Worm (Caenorhabditis elegans) whole organism, mixed stage, embryonic: ENCODE data around the gene ref-1.

Source experiments
- bed-3 ChIP-seq: fragments of 200-800 bp; sonication (Bioruptor generic); optimal IDR thresholded peaks from 3 replicates; lab custom pipeline; 2018; ENCODE audit warnings: mild to moderate bottlenecking, missing genetic modification characterization, moderate library complexity, missing compliant biosample characterization
- blmp-1 ChIP-seq: fragments of 150-350 bp; optimal IDR thresholded peaks from 2 replicates; lab custom pipeline; 2014; ENCODE audit warnings: missing biosample characterization, missing genetic modification characterization
- ceh-39 ChIP-seq: fragments of 150-350 bp; optimal IDR thresholded peaks from 2 replicates; lab custom pipeline; 2014; ENCODE audit warnings: missing biosample characterization, missing genetic modification characterization
- ceh-83 ChIP-seq: fragments of 200-800 bp; sonication (Bioruptor generic); optimal IDR thresholded peaks from 2 replicates; lab custom pipeline; 2018; ENCODE audit warnings: mild to moderate bottlenecking, missing genetic modification characterization, missing compliant biosample characterization
- ces-1 ChIP-seq: fragments of 150-350 bp; optimal IDR thresholded peaks from 2 replicates; lab custom pipeline; 2014; ENCODE audit warnings: missing biosample characterization, missing genetic modification reagents, missing genetic modification characterization
- cnd-1 ChIP-seq: fragments of 200-800 bp; sonication (Bioruptor generic); optimal IDR thresholded peaks from 2 replicates; lab custom pipeline; 2018; ENCODE audit warnings: mild to moderate bottlenecking, missing genetic modification characterization, missing compliant biosample characterization
- drap-1 ChIP-seq: fragments of 200-800 bp; sonication (Bioruptor generic); optimal IDR thresholded peaks from 3 replicates; lab custom pipeline; 2018; ENCODE audit warnings: mild to moderate bottlenecking, missing genetic modification characterization, missing compliant biosample characterization
- elt-1 ChIP-seq: sonication (generic microtip); optimal IDR thresholded peaks from 2 replicates; lab custom pipeline; 2017; ENCODE audit warnings: missing genetic modification characterization, mild to moderate bottlenecking, missing compliant biosample characterization, antibody characterized with exemption, moderate library complexity, borderline replicate concordance; ENCODE audit not compliant: insufficient read depth
- elt-3 ChIP-seq: fragments of 150-350 bp; optimal IDR thresholded peaks from 2 replicates; lab custom pipeline; 2014; ENCODE audit warnings: missing biosample characterization, missing genetic modification characterization
- flh-1 ChIP-seq: fragments of 200-800 bp; sonication (Bioruptor generic); optimal IDR thresholded peaks from 2 replicates; lab custom pipeline; 2018; ENCODE audit warnings: mild to moderate bottlenecking, missing genetic modification characterization, moderate library complexity, missing compliant biosample characterization
- ham-2 ChIP-seq: fragments of 200-800 bp; sonication (Bioruptor generic); optimal IDR thresholded peaks from 2 replicates; lab custom pipeline; 2018; ENCODE audit warnings: mild to moderate bottlenecking, missing genetic modification characterization, missing compliant biosample characterization
- hlh-1 ChIP-seq: fragments of 150-350 bp; optimal IDR thresholded peaks from 2 replicates; lab custom pipeline; 2014; ENCODE audit warnings: missing biosample characterization, missing genetic modification reagents, missing genetic modification characterization
- lin-32 ChIP-seq: fragments of 200-800 bp; sonication (Bioruptor generic); optimal IDR thresholded peaks from 2 replicates; lab custom pipeline; 2018; ENCODE audit warnings: mild to moderate bottlenecking, missing genetic modification characterization, missing compliant biosample characterization
- mab-5 ChIP-seq: fragments of 150-350 bp; optimal IDR thresholded peaks from 2 replicates; lab custom pipeline; 2014; ENCODE audit warnings: missing biosample characterization, missing genetic modification characterization
- mls-2 ChIP-seq: sonication (generic microtip); optimal IDR thresholded peaks from 2 replicates; lab custom pipeline; 2016; ENCODE audit warnings: mild to moderate bottlenecking, missing genetic modification characterization, moderate library complexity, missing compliant biosample characterization
- nhr-12 ChIP-seq: fragments of 150-350 bp; optimal IDR thresholded peaks from 2 replicates; lab custom pipeline; 2014; ENCODE audit warnings: missing biosample characterization, missing genetic modification characterization
- nhr-76 ChIP-seq: sonication (generic microtip); optimal IDR thresholded peaks from 2 replicates; lab custom pipeline; 2017; ENCODE audit warnings: missing biosample characterization, missing genetic modification characterization
- pha-4 ChIP-seq: fragments of 150-350 bp; optimal IDR thresholded peaks from 2 replicates; lab custom pipeline; 2018; ENCODE audit warnings: missing biosample characterization, missing genetic modification reagents, missing genetic modification characterization
- sem-2 ChIP-seq: fragments of 200-800 bp; sonication (Bioruptor generic); optimal IDR thresholded peaks from 2 replicates; lab custom pipeline; 2018; ENCODE audit warnings: mild to moderate bottlenecking, missing genetic modification characterization, missing compliant biosample characterization
- snpc-4 ChIP-seq: fragments of 150-350 bp; optimal IDR thresholded peaks from 2 replicates; lab custom pipeline; 2014; ENCODE audit warnings: missing biosample characterization, missing genetic modification characterization
- sptf-1 ChIP-seq: sonication (generic microtip); optimal IDR thresholded peaks from 2 replicates; lab custom pipeline; 2017; ENCODE audit warnings: mild to moderate bottlenecking, missing genetic modification characterization, moderate library complexity, missing compliant biosample characterization
- tbx-8 ChIP-seq: fragments of 200-800 bp; sonication (Bioruptor generic); optimal IDR thresholded peaks from 2 replicates; lab custom pipeline; 2018; ENCODE audit warnings: mild to moderate bottlenecking, missing genetic modification characterization, moderate library complexity, missing compliant biosample characterization
- unc-62 ChIP-seq: fragments of 150-350 bp; optimal IDR thresholded peaks from 2 replicates; lab custom pipeline; 2014; ENCODE audit warnings: missing biosample characterization, missing genetic modification reagents, missing genetic modification characterization
- zip-8 ChIP-seq: fragments of 150-350 bp; optimal IDR thresholded peaks from 2 replicates; lab custom pipeline; 2014; ENCODE audit warnings: missing biosample characterization, missing genetic modification characterization
- ztf-11 ChIP-seq: fragments of 150-350 bp; optimal IDR thresholded peaks from 2 replicates; lab custom pipeline; 2014; ENCODE audit warnings: missing biosample characterization, missing genetic modification characterization

The ref-1 gene

ce11 chrII:10250966-10251365 lies 32.7 kb downstream of the ref-1 start, which contains the start of gene F54B3.1:
Gene F54B3.1, plus strand, starts transcription at chrII:10251266.
- no peak for TF ChIP-seq snpc-4 (tag; lab: Kevin White, UChicago)
- TF ChIP-seq ceh-83 = no peak
- no peak for TF ChIP-seq mab-5 (tag; lab: Kevin White, UChicago)
- no peak for TF ChIP-seq elt-1 (tag; lab: Kevin White, UChicago)
- TF ChIP-seq mls-2 (tag; lab: Kevin White, UChicago) = no peak
- TF ChIP-seq nhr-12 (tag; lab: Kevin White, UChicago) = no peak
- TF ChIP-seq drap-1 = no peak
- TF ChIP-seq blmp-1 = no peak
- no peak for TF ChIP-seq zip-8
- TF ChIP-seq pha-4 (tag; lab: Kevin White, UChicago) = no peak
- TF ChIP-seq unc-62 (GFP tag; lab: Kevin White, UChicago) = no peak
- TF ChIP-seq bed-3 = no peak
- no peak for TF ChIP-seq ham-2 (GFP tag; lab: Kevin White, UChicago)

ce11 chrII:10252048-10252447 lies 33.8 kb downstream of the ref-1 start:
- no peak for TF ChIP-seq sptf-1 (tag; lab: Kevin White, UChicago)
- no peak for TF ChIP-seq snpc-4 (tag; lab: Kevin White, UChicago)
- TF ChIP-seq lin-32 (GFP tag; lab: Kevin White, UChicago) = no peak
- no peak for TF ChIP-seq pha-4 (tag; lab: Kevin White, UChicago)
- TF ChIP-seq cnd-1 = no peak
- no peak for TF ChIP-seq tbx-8
- TF ChIP-seq ztf-11 (tag; lab: Kevin White, UChicago) = no peak
- TF ChIP-seq bed-3 = no peak
- no peak for TF ChIP-seq elt-3 (tag; lab: Kevin White, UChicago)
- no peak for TF ChIP-seq sem-2
- TF ChIP-seq flh-1 (GFP tag; lab: Kevin White, UChicago) = no peak
- no peak for TF ChIP-seq elt-1 (tag; lab: Kevin White, UChicago)
- no peak for TF ChIP-seq mab-5 (tag; lab: Kevin White, UChicago)
- no peak for TF ChIP-seq ces-1 (GFP tag; lab: Kevin White, UChicago)
- no peak for TF ChIP-seq nhr-76 (tag; lab: Kevin White, UChicago)
- no peak for TF ChIP-seq ceh-39
- TF ChIP-seq zip-8 = no peak
- no peak for TF ChIP-seq nhr-12 (tag; lab: Kevin White, UChicago)
- TF ChIP-seq hlh-1 = no peak

- no peak for TF ChIP-seq zip-8
- TF ChIP-seq, all 35 proteins: peak for 0
Observed at ce11 chrII:10261261-10261660, 43.0 kb downstream of the ref-1 start.
